Worm (Caenorhabditis elegans): Measurements from ENCODE around the gene srv-9.

ce11 chrV:13401669-13402068 is 21.3 kb downstream of the srv-9 start:
- TF ChIP-seq ZK546.5 (tag; optimal IDR thresholded peaks at IDR 0.05) = no peak
- no peak for TF ChIP-seq unc-62 (GFP tag; optimal IDR thresholded peaks at IDR 0.05)
- TF ChIP-seq egl-27 (tag; optimal IDR thresholded peaks at IDR 0.05) = no peak
- no peak for TF ChIP-seq nhr-12 (tag; optimal IDR thresholded peaks at IDR 0.05)
